Fruit fly (Drosophila melanogaster): ENCODE measurements around the gene Itpr.

The Itpr gene

DNA sequence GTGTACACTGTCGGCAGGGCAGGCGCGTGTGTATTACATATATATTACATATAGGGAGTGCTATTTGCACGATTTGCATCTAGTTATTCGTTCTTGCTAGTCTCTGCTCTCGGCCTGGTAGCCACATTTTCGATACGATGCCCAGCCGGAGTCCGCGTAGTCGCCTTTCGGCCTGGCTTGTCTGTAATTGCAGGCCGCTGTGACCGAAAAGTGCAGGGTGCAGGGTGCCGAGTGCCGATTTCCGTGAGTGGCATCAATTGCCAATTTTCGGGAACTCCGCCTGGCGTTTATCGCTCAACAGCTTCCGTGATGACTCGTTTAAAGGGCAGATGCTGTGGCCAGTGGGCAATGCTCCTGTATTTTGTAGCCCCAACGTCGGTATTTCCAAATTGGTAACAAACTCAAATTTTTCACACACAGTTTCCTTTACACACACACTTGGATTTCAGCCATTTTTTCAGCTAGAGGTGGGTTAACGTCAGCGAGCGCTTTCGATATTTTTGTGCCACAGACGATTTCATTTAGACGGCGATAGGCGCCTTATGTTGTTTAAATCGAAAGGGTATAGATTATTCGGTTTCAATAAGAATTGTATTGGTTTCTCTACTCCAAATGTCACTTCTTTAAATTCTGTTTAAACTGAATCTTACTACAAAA is 71.1 kb downstream of the Itpr start, which contains the start of gene CG2926 (continued):
- TF ChIP-seq HLH3B (GFP tag; IDR thresholded peaks at IDR 0.05) (0 out of 2 replicates have a peak, but pooled peaks have one; percentile 6), Awh (GFP tag; IDR thresholded peaks at IDR 0.05) (no peak), CG5180 (GFP tag; optimal IDR thresholded peaks at IDR 0.05) (no peak), gt (GFP tag; IDR thresholded peaks at IDR 0.05) (no peak), sima (GFP tag; optimal IDR thresholded peaks at IDR 0.05) (no peak), Med (GFP tag) (peak; percentile 92), Hmr (GFP tag; optimal IDR thresholded peaks at IDR 0.05) (no peak), z (GFP tag; IDR thresholded peaks at IDR 0.05) (no peak), CHES-1-like (GFP tag; optimal IDR thresholded peaks at IDR 0.05) (peak; percentile 29), Nf-YA (GFP tag; IDR thresholded peaks at IDR 0.05) (no peak), gsb-n (tag; optimal IDR thresholded peaks at IDR 0.05) (no peak), Dref (GFP tag; IDR thresholded peaks at IDR 0.05) (peak; percentile 81), Ets65A (GFP tag) (peak; percentile 93), CG2129 (GFP tag; IDR thresholded peaks at IDR 0.05; ENCODE audit: partially characterized antibody) (peak; percentile 68), CG2889 (GFP tag; IDR thresholded peaks at IDR 0.05) (no peak), Pdp1 (GFP tag; optimal IDR thresholded peaks at IDR 0.05) (peak in 1 of 2 experiments; percentile 26), Bdp1 (GFP tag; optimal IDR thresholded peaks at IDR 0.05) (no peak), CG3163 (GFP tag; optimal IDR thresholded peaks at IDR 0.05) (peak; percentile 31), CG9437 (GFP tag; optimal IDR thresholded peaks at IDR 0.05) (peak; percentile 40), Deaf1 (tag; optimal IDR thresholded peaks at IDR 0.05) (no peak), Abd-B (GFP tag; optimal IDR thresholded peaks at IDR 0.05) (no peak), dpn (GFP tag; optimal IDR thresholded peaks at IDR 0.05) (peak in 1 of 2 experiments; percentile 25), MBD-R2 (GFP tag; IDR thresholded peaks at IDR 0.05) (peak; percentile 87), lmd (GFP tag; IDR thresholded peaks at IDR 0.05) (no peak; the same call in 1 of the 2 replicates), cas (GFP tag; IDR thresholded peaks at IDR 0.05) (no peak), CG6854 (GFP tag; optimal IDR thresholded peaks at IDR 0.05) (no peak), lab (GFP tag; optimal IDR thresholded peaks at IDR 0.05) (no peak), CG31388 (GFP tag; optimal IDR thresholded peaks at IDR 0.05) (no peak), CG11504 (tag; optimal IDR thresholded peaks at IDR 0.05) (no peak), ems (GFP tag; optimal IDR thresholded peaks at IDR 0.05) (no peak), CG10267 (tag; optimal IDR thresholded peaks at IDR 0.05) (no peak), CG18011 (GFP tag; optimal IDR thresholded peaks at IDR 0.05) (no peak), CG15696 (tag; optimal IDR thresholded peaks at IDR 0.05) (no peak), CG7745 (tag; optimal IDR thresholded peaks at IDR 0.05) (no peak), CG10209 (GFP tag; optimal IDR thresholded peaks at IDR 0.05) (no peak), CG8290 (GFP tag; optimal IDR thresholded peaks at IDR 0.05) (no peak), CG8290 (tag; optimal IDR thresholded peaks at IDR 0.05) (no peak), tap (tag; optimal IDR thresholded peaks at IDR 0.05) (no peak), Sin3A (optimal IDR thresholded peaks at IDR 0.05) (peak; percentile 45), Sox102F (GFP tag; optimal IDR thresholded peaks at IDR 0.05) (no peak), gce (GFP tag; IDR thresholded peaks at IDR 0.05) (no peak), CG12071 (GFP tag; optimal IDR thresholded peaks at IDR 0.05) (no peak), tgo (GFP tag; IDR thresholded peaks at IDR 0.05) (no peak; the same call in 2 of the 3 replicates), Meics (GFP tag; optimal IDR thresholded peaks at IDR 0.05) (no peak), Dbx (GFP tag; IDR thresholded peaks at IDR 0.05) (peak; percentile 62), CG32767 (GFP tag; IDR thresholded peaks at IDR 0.05) (peak; percentile 57; the same call in 1 of the 2 replicates), CG7839 (tag; optimal IDR thresholded peaks at IDR 0.05) (no peak), Six4 (GFP tag; optimal IDR thresholded peaks at IDR 0.05) (no peak), Lpt (GFP tag; optimal IDR thresholded peaks at IDR 0.05) (no peak), Sry-β (GFP tag; optimal IDR thresholded peaks at IDR 0.05) (no peak), CG12391 (tag; optimal IDR thresholded peaks at IDR 0.05) (no peak)
